Fruit fly (Drosophila melanogaster): ENCODE data around the gene Uch.

- TF ChIP-seq insv (optimal IDR thresholded peaks at IDR 0.05), result no peak
- no peak for TF ChIP-seq psq (optimal IDR thresholded peaks at IDR 0.05)
- no peak for TF ChIP-seq ttk (optimal IDR thresholded peaks at IDR 0.05)
- no peak for TF ChIP-seq Myc (optimal IDR thresholded peaks at IDR 0.05)
- TF ChIP-seq h (optimal IDR thresholded peaks at IDR 0.05), result no peak
- no peak for TF ChIP-seq Sin3A (optimal IDR thresholded peaks at IDR 0.05)
Measured at dm6 chr2L:2242783-2243182, 28.8 kb upstream of the Uch start.
